Worm (Caenorhabditis elegans) whole organism, young adult: ENCODE data around the gene acr-8.

Source experiments
- B0019.2 ChIP-seq: fragments of 200-800 bp; sonication (Bioruptor generic); conservative IDR thresholded peaks from 2 replicates; pipeline ENCODE4 v1.3.6; 2022; ENCODE audit warnings: missing genetic modification reagents, missing genetic modification characterization, missing compliant biosample characterization
- B0035.1 ChIP-seq: sonication (generic microtip); optimal IDR thresholded peaks from 2 replicates; lab custom pipeline; 2016; ENCODE audit warnings: missing genetic modification characterization, mild to moderate bottlenecking, missing compliant biosample characterization, missing genotype, missing genetic modification reagents
- B0336.3 ChIP-seq: fragments of 200-800 bp; sonication (Bioruptor generic); IDR thresholded peaks from 2 replicates; pipeline ENCODE4 v1.3.6; 2022; ENCODE audit warnings: missing genetic modification characterization, missing compliant biosample characterization
- K12H6.12 ChIP-seq: fragments of 200-800 bp; sonication (Bioruptor generic); optimal IDR thresholded peaks from 2 replicates; lab custom pipeline; 2018; ENCODE audit warnings: mild to moderate bottlenecking, missing genetic modification characterization, missing compliant biosample characterization
- T07F8.4 ChIP-seq: sonication (generic microtip); optimal IDR thresholded peaks from 2 replicates; lab custom pipeline; 2016; ENCODE audit warnings: mild to moderate bottlenecking, missing genetic modification characterization, moderate library complexity, missing compliant biosample characterization
- T26A5.8 ChIP-seq: sonication (generic microtip); optimal IDR thresholded peaks from 2 replicates; lab custom pipeline; 2016; ENCODE audit warnings: missing genetic modification characterization, missing compliant biosample characterization
- aptf-2 ChIP-seq: fragments of 200-800 bp; sonication (Bioruptor generic); conservative IDR thresholded peaks from 2 replicates; pipeline ENCODE4 v1.3.6; 2022; ENCODE audit warnings: missing genetic modification reagents, missing genetic modification characterization, missing compliant biosample characterization
- bed-1 ChIP-seq: fragments of 200-800 bp; sonication (Bioruptor generic); IDR thresholded peaks from 2 replicates; pipeline ENCODE4 v1.3.6; 2022; ENCODE audit warnings: missing genetic modification reagents, missing genetic modification characterization, missing compliant biosample characterization
- cebp-1 ChIP-seq, 2 experiments: fragments of 200-800 bp in 1 of 2; sonication (Bioruptor generic) in 1 of 2; sonication (generic microtip) in 1 of 2; IDR thresholded peaks in 1 of 2; optimal IDR thresholded peaks in 1 of 2; 2 replicates each; pipeline versions ENCODE4 v1.3.6 to Lab custom; 2017 to 2022; ENCODE audit warnings: missing compliant biosample characterization in 2 of 2, missing genetic modification characterization in 2 of 2, mild to moderate bottlenecking in 1 of 2, missing genetic modification reagents in 1 of 2, moderate library complexity in 1 of 2
- dpff-1 ChIP-seq: sonication (generic microtip); optimal IDR thresholded peaks from 2 replicates; lab custom pipeline; 2017; ENCODE audit warnings: mild to moderate bottlenecking, missing genetic modification characterization, missing compliant biosample characterization
- ets-4 ChIP-seq: fragments of 200-800 bp; sonication (Bioruptor generic); optimal IDR thresholded peaks from 2 replicates; lab custom pipeline; 2018; ENCODE audit warnings: mild to moderate bottlenecking, missing genetic modification characterization, missing compliant biosample characterization
- fkh-3 ChIP-seq: sonication (generic microtip); optimal IDR thresholded peaks from 2 replicates; lab custom pipeline; 2016; ENCODE audit warnings: mild to moderate bottlenecking, missing genetic modification characterization, missing compliant biosample characterization
- hmg-1.2 ChIP-seq: fragments of 200-800 bp; sonication (Bioruptor generic); IDR thresholded peaks from 2 replicates; pipeline ENCODE4 v1.3.6; 2022; ENCODE audit warnings: missing genetic modification reagents, missing genetic modification characterization, missing compliant biosample characterization
- lag-1 ChIP-seq: fragments of 200-800 bp; sonication (Bioruptor generic); IDR thresholded peaks from 2 replicates; pipeline ENCODE4 v1.3.6; 2022; ENCODE audit warnings: missing genetic modification reagents, missing genetic modification characterization, missing compliant biosample characterization
- let-526 ChIP-seq: fragments of 200-800 bp; sonication (Bioruptor generic); IDR thresholded peaks from 2 replicates; pipeline ENCODE4 v1.3.6; 2022; ENCODE audit warnings: missing genetic modification reagents, missing genetic modification characterization, missing compliant biosample characterization
- lin-35 ChIP-seq, 3 experiments: fragments of 150-350 bp in 2 of 3; sonication (generic microtip) in 1 of 3; optimal IDR thresholded peaks; 2 replicates each; lab custom pipeline; 2014 to 2018; ENCODE audit warnings: missing biosample characterization in 3 of 3, missing genetic modification characterization in 3 of 3, missing genetic modification reagents in 3 of 3
- lin-54 ChIP-seq: fragments of 200-800 bp; sonication (Bioruptor generic); optimal IDR thresholded peaks from 2 replicates; lab custom pipeline; 2018; ENCODE audit warnings: mild to moderate bottlenecking, missing genetic modification characterization, missing compliant biosample characterization
- lir-1 ChIP-seq: fragments of 200-800 bp; sonication (Bioruptor generic); conservative IDR thresholded peaks from 2 replicates; pipeline ENCODE4 v1.3.6; 2022; ENCODE audit warnings: missing genetic modification reagents, missing genetic modification characterization, missing compliant biosample characterization
- lsl-1 ChIP-seq: fragments of 200-800 bp; sonication (Bioruptor generic); optimal IDR thresholded peaks from 2 replicates; lab custom pipeline; 2018; ENCODE audit warnings: mild to moderate bottlenecking, missing genetic modification characterization, moderate library complexity, missing compliant biosample characterization
- lsy-27 ChIP-seq: sonication (generic microtip); optimal IDR thresholded peaks from 2 replicates; lab custom pipeline; 2017; ENCODE audit warnings: missing genetic modification characterization, mild to moderate bottlenecking, missing compliant biosample characterization, antibody characterized with exemption, missing genotype, borderline replicate concordance; ENCODE audit not compliant: insufficient read depth
- madf-3 ChIP-seq: fragments of 200-800 bp; sonication (Bioruptor generic); IDR thresholded peaks from 2 replicates; pipeline ENCODE4 v1.3.6; 2022; ENCODE audit warnings: missing genetic modification reagents, missing genetic modification characterization, missing compliant biosample characterization
- madf-6 ChIP-seq: fragments of 200-800 bp; sonication (Bioruptor generic); IDR thresholded peaks from 2 replicates; pipeline ENCODE4 v1.3.6; 2022; ENCODE audit warnings: missing genetic modification reagents, missing genetic modification characterization, missing compliant biosample characterization
- madf-8 ChIP-seq: fragments of 200-800 bp; sonication (Bioruptor generic); conservative IDR thresholded peaks from 2 replicates; pipeline ENCODE4 v1.3.6; 2022; ENCODE audit warnings: missing genetic modification reagents, missing genetic modification characterization, missing compliant biosample characterization
- nfya-1 ChIP-seq: sonication (generic microtip); optimal IDR thresholded peaks from 2 replicates; lab custom pipeline; 2017; ENCODE audit warnings: antibody characterized with exemption, missing compliant biosample characterization, missing genetic modification characterization, borderline replicate concordance; ENCODE audit not compliant: insufficient read depth
- nfya-2 ChIP-seq: fragments of 200-800 bp; sonication (Bioruptor generic); IDR thresholded peaks from 2 replicates; pipeline ENCODE4 v1.3.6; 2022; ENCODE audit warnings: missing genetic modification reagents, missing genetic modification characterization, missing compliant biosample characterization
- nfyb-1 ChIP-seq: fragments of 200-800 bp; sonication (Bioruptor generic); IDR thresholded peaks from 2 replicates; pipeline ENCODE4 v1.3.6; 2022; ENCODE audit warnings: missing genetic modification reagents, missing genetic modification characterization, missing compliant biosample characterization
- nhr-90 ChIP-seq: sonication (generic microtip); optimal IDR thresholded peaks from 2 replicates; lab custom pipeline; 2016; ENCODE audit warnings: missing genotype, mild to moderate bottlenecking, missing genetic modification characterization, missing compliant biosample characterization
- pha-4 ChIP-seq: fragments of 150-350 bp; sonication (generic microtip); optimal IDR thresholded peaks from 2 replicates; lab custom pipeline; 2014; ENCODE audit warnings: missing biosample characterization, missing genetic modification reagents, missing genetic modification characterization
- rpc-1 ChIP-seq, 2 experiments: fragments of 150-350 bp in 1 of 2; sonication (generic microtip) in 1 of 2; optimal IDR thresholded peaks; 2 replicates each; lab custom pipeline; 2014 to 2018; ENCODE audit warnings: missing biosample characterization in 1 of 2, missing genetic modification characterization in 1 of 2, missing genetic modification reagents in 1 of 2, missing genotype in 1 of 2
- sea-2 ChIP-seq: fragments of 200-800 bp; sonication (Bioruptor generic); IDR thresholded peaks from 2 replicates; pipeline ENCODE4 v1.3.6; 2022; ENCODE audit warnings: missing genetic modification characterization, missing compliant biosample characterization
- snpc-1.1 ChIP-seq: sonication (generic microtip); optimal IDR thresholded peaks from 2 replicates; lab custom pipeline; 2017; ENCODE audit warnings: missing genetic modification characterization, mild to moderate bottlenecking, missing compliant biosample characterization, antibody characterized with exemption, moderate library complexity, missing genotype, missing genetic modification reagents; ENCODE audit not compliant: insufficient read depth
- somi-1 ChIP-seq: fragments of 200-800 bp; sonication (Bioruptor generic); optimal IDR thresholded peaks from 2 replicates; lab custom pipeline; 2018; ENCODE audit warnings: mild to moderate bottlenecking, missing genetic modification characterization, missing compliant biosample characterization
- zfh-2 ChIP-seq: fragments of 200-800 bp; sonication (Bioruptor generic); conservative IDR thresholded peaks from 2 replicates; pipeline ENCODE4 v1.3.6; 2022; ENCODE audit warnings: missing genetic modification reagents, missing genetic modification characterization, missing compliant biosample characterization
- ztf-22 ChIP-seq: fragments of 200-800 bp; sonication (Bioruptor generic); optimal IDR thresholded peaks from 2 replicates; lab custom pipeline; 2018; ENCODE audit warnings: mild to moderate bottlenecking, missing genetic modification characterization, moderate library complexity, missing compliant biosample characterization

Gene acr-8

DNA sequence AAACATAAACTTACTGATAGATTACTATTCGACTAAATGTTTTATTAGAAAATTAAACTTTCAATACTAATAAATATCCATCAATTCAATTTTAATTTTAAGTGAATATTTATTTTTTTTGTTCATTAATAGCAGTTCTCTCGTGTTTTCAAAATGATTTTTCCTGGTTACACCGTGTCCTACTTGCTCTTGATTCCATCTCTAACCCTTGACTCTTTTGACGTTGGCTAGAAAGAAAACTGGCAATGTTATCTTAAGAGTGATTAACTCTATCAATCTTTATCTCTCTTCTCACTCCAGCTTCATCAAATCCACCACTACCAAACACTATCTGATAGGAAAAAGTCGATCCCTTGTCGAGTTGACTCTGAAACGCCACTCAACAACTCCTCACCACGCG is at the start of gene acr-8:
acr-8 (plus strand) TSS at position 301 of the 400 bp plus-strand sequence.
- TF ChIP-seq nhr-90 (tag; lab: Kevin White, UChicago) (no peak), somi-1 (GFP tag; lab: Kevin White, UChicago) (no peak), B0019.2 (no peak), madf-6 (no peak), lsy-27 (tag; lab: Kevin White, UChicago) (no peak), pha-4 (tag; lab: Kevin White, UChicago) (no peak), B0035.1 (no peak)

DNA sequence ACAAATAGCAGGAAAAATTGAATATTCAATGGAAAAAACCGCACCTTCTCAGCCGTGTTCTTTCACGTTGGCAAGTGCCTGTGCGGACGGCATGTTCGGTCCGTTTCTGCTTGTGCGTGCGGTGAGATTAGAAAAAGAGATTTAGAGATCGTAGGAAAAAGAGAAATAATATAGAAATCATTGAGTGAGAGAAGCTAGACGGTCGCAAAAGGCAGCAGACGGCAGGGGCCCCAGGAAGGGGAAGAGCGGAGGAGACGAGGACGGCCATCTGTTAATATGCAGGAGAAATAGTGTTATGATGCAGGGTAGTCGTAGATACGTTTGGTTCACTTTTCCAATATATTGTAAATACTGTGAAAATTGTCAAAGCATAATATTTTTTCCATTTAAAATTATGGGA is 40.0 kb upstream of the acr-8 start, which contains the start of gene Y49A10A.2:
Y49A10A.2 (minus strand) TSS at position 109 of the 400 bp plus-strand sequence.
- no peak for TF ChIP-seq B0336.3 (GFP tag; lab: Robert Waterston, UW)
- 0 out of 2 replicates have a peak, but pooled peaks have one; percentile 18 for TF ChIP-seq nfyb-1 (GFP tag; lab: Robert Waterston, UW)
- no peak for TF ChIP-seq fkh-3
- peak; percentile 5 for TF ChIP-seq K12H6.12
- no peak for TF ChIP-seq B0019.2
- TF ChIP-seq hmg-1.2 (GFP tag; lab: Robert Waterston, UW), result peak; percentile 78
- TF ChIP-seq lag-1 (GFP tag; lab: Robert Waterston, UW), result no peak
- no peak for TF ChIP-seq nfya-1 (tag; lab: Kevin White, UChicago)
- no peak for TF ChIP-seq bed-1 (GFP tag; lab: Robert Waterston, UW)
- TF ChIP-seq zfh-2 (GFP tag; lab: Robert Waterston, UW), result peak; percentile 41; the same call in 1 of the 2 replicates
- no peak for TF ChIP-seq cebp-1 (GFP tag; IDR thresholded peaks at IDR 0.05; lab: Robert Waterston, UW)
- TF ChIP-seq cebp-1 (tag; optimal IDR thresholded peaks at IDR 0.05; lab: Kevin White, UChicago), result peak; percentile 27
- TF ChIP-seq nfya-2 (GFP tag; lab: Robert Waterston, UW), result no peak
- no peak for TF ChIP-seq rpc-1 (optimal IDR thresholded peaks at IDR 0.05; lab: Kevin White, UChicago)
- TF ChIP-seq rpc-1 (tag; optimal IDR thresholded peaks at IDR 0.05; lab: Kevin White, UChicago), result no peak
- TF ChIP-seq aptf-2 (GFP tag; lab: Robert Waterston, UW), result no peak

DNA sequence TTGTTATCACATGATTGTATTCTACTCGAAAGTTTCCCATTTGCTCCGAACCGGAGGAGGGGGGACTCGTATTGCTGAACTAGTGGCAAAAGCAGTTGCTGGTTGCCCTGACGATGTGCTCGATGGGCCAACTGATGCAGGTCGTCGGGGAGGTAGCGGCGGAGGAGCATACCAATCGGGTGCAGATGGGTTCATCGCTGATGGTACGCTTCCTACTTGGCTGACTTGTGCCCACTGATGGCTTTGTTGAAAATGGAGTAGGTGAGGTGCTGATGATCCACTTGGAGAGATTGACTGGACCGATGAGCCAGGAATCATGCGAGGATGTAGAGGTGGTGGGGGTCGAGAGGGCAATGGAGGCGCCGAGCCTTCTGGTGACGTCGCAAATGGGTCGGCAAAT is 38.9 kb upstream of the acr-8 start:
- TF ChIP-seq zfh-2 (GFP tag; lab: Robert Waterston, UW) (peak; percentile 77), madf-3 (0 out of 2 replicates have a peak, but pooled peaks have one; percentile 58), ztf-22 (GFP tag; lab: Kevin White, UChicago) (no peak)

DNA sequence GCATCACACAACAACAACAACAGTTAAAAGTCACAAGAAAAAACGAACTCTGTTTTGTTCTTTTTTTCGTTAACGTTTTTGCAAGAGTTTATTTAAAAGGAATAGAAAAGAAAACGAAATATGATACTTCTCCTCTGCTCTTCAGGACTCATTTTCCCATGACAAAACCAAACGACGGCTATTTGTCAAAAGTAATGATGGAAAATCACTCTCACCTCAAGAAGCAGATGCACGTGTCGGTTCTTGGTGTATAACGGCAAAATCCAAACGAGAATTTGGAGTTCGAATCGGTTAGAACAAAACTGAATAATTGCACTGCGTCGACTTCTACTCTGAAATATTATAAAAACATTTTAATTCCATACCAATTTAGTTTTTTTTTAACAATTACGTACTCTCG is 35.5 kb upstream of the acr-8 start:
- no peak for TF ChIP-seq T26A5.8 (tag; lab: Kevin White, UChicago)
- TF ChIP-seq fkh-3, result no peak
- no peak for TF ChIP-seq dpff-1
- no peak for TF ChIP-seq madf-8
- no peak for TF ChIP-seq lsl-1 (GFP tag; lab: Kevin White, UChicago)
- TF ChIP-seq snpc-1.1, result no peak
- TF ChIP-seq madf-6, result no peak
- TF ChIP-seq T07F8.4, result no peak
- no peak for TF ChIP-seq lin-54
- no peak for TF ChIP-seq let-526 (GFP tag; lab: Robert Waterston, UW)
- TF ChIP-seq lir-1, result no peak
- no peak for TF ChIP-seq sea-2 (GFP tag; lab: Robert Waterston, UW)
- TF ChIP-seq ets-4 (GFP tag; lab: Kevin White, UChicago), result no peak
- TF ChIP-seq lin-35 (GFP tag; optimal IDR thresholded peaks at IDR 0.05; lab: Kevin White, UChicago), result no peak
